Fruit fly (Drosophila melanogaster) whole organism, adult: ENCODE measurements around the gene CG14232.

Experiments
- CG11617 ChIP-seq: fragments of 200-800 bp; sonication (Bioruptor generic); optimal IDR thresholded peaks from 2 replicates; lab custom pipeline; 2017; ENCODE audit warnings: mild to moderate bottlenecking, missing biosample characterization, missing genetic modification reagents, missing genetic modification characterization
- CG12768 ChIP-seq: fragments of 200-800 bp; sonication (Bioruptor generic); optimal IDR thresholded peaks from 2 replicates; lab custom pipeline; 2017; ENCODE audit warnings: missing biosample characterization, missing genetic modification characterization, mild to moderate bottlenecking, moderate library complexity, missing genetic modification reagents
- CG14711 ChIP-seq: fragments of 200-800 bp; sonication (Bioruptor generic); optimal IDR thresholded peaks from 2 replicates; lab custom pipeline; 2018; ENCODE audit warnings: missing biosample characterization, mild to moderate bottlenecking, missing genetic modification characterization, moderate library complexity
- CG1620 ChIP-seq: fragments of 200-800 bp; sonication (Bioruptor generic); optimal IDR thresholded peaks from 2 replicates; lab custom pipeline; 2016; ENCODE audit warnings: missing biosample characterization, missing genetic modification characterization
- CG33017 ChIP-seq: fragments of 200-800 bp; sonication (Bioruptor generic); optimal IDR thresholded peaks from 2 replicates; lab custom pipeline; 2018; ENCODE audit warnings: missing biosample characterization, mild to moderate bottlenecking, missing genetic modification characterization, moderate library complexity
- CG5204 ChIP-seq: fragments of 200-800 bp; sonication (Bioruptor generic); optimal IDR thresholded peaks from 2 replicates; lab custom pipeline; 2016; ENCODE audit warnings: missing biosample characterization, missing genetic modification characterization
- CG7045 ChIP-seq: fragments of 200-800 bp; sonication (Bioruptor generic); optimal IDR thresholded peaks from 2 replicates; lab custom pipeline; 2017; ENCODE audit warnings: missing biosample characterization, mild to moderate bottlenecking, missing genetic modification characterization
- CG7101 ChIP-seq: fragments of 200-800 bp; sonication (Bioruptor generic); optimal IDR thresholded peaks from 2 replicates; lab custom pipeline; 2018; ENCODE audit warnings: missing biosample characterization, mild to moderate bottlenecking, missing genetic modification characterization, moderate library complexity
- Clk ChIP-seq: fragments of 200-800 bp; sonication (Bioruptor generic); optimal IDR thresholded peaks from 2 replicates; lab custom pipeline; 2017; ENCODE audit warnings: missing biosample characterization, missing genetic modification characterization
- Crg-1 ChIP-seq: fragments of 200-800 bp; sonication (Bioruptor generic); optimal IDR thresholded peaks from 2 replicates; lab custom pipeline; 2016; ENCODE audit warnings: missing biosample characterization, missing genetic modification characterization
- Hr96 ChIP-seq: fragments of 200-800 bp; sonication (Bioruptor generic); optimal IDR thresholded peaks from 2 replicates; lab custom pipeline; 2016; ENCODE audit warnings: missing biosample characterization, missing genetic modification characterization
- Mnt ChIP-seq: fragments of 200-800 bp; sonication (Bioruptor generic); optimal IDR thresholded peaks from 2 replicates; lab custom pipeline; 2016; ENCODE audit warnings: missing biosample characterization, mild to moderate bottlenecking, missing genetic modification characterization
- bab1 ChIP-seq: fragments of 200-800 bp; sonication (Bioruptor generic); optimal IDR thresholded peaks from 3 replicates; lab custom pipeline; 2019; ENCODE audit warnings: missing biosample characterization, mild to moderate bottlenecking, missing genetic modification characterization, moderate library complexity
- cic ChIP-seq: fragments of 200-800 bp; sonication (Bioruptor generic); optimal IDR thresholded peaks from 2 replicates; lab custom pipeline; 2017; ENCODE audit warnings: missing biosample characterization, mild to moderate bottlenecking, missing genetic modification characterization, moderate library complexity
- cnc ChIP-seq, 2 experiments: fragments of >200 bp; optimal IDR thresholded peaks; 2 replicates each; lab custom pipeline; 2017
- kay ChIP-seq: fragments of 200-800 bp; sonication (Bioruptor generic); peaks from one replicate; lab custom pipeline; 2016; ENCODE audit warnings: missing biosample characterization, missing genetic modification characterization, borderline replicate concordance
- ovo ChIP-seq: fragments of 200-800 bp; sonication (Bioruptor generic); optimal IDR thresholded peaks from 2 replicates; lab custom pipeline; 2016; ENCODE audit warnings: missing biosample characterization, missing genetic modification characterization
- pad ChIP-seq: fragments of 200-800 bp; sonication (Bioruptor generic); optimal IDR thresholded peaks from 3 replicates; lab custom pipeline; 2017; ENCODE audit warnings: missing biosample characterization, missing genetic modification characterization, mild to moderate bottlenecking, moderate library complexity, missing genetic modification reagents
- tj ChIP-seq: fragments of 200-800 bp; sonication (Bioruptor generic); optimal IDR thresholded peaks from 3 replicates; lab custom pipeline; 2017; ENCODE audit warnings: missing biosample characterization, mild to moderate bottlenecking, missing genetic modification characterization, moderate library complexity
- toe ChIP-seq: fragments of 200-800 bp; sonication (Bioruptor generic); optimal IDR thresholded peaks from 2 replicates; lab custom pipeline; 2016; ENCODE audit warnings: missing biosample characterization, missing genetic modification characterization

Gene CG14232

DNA sequence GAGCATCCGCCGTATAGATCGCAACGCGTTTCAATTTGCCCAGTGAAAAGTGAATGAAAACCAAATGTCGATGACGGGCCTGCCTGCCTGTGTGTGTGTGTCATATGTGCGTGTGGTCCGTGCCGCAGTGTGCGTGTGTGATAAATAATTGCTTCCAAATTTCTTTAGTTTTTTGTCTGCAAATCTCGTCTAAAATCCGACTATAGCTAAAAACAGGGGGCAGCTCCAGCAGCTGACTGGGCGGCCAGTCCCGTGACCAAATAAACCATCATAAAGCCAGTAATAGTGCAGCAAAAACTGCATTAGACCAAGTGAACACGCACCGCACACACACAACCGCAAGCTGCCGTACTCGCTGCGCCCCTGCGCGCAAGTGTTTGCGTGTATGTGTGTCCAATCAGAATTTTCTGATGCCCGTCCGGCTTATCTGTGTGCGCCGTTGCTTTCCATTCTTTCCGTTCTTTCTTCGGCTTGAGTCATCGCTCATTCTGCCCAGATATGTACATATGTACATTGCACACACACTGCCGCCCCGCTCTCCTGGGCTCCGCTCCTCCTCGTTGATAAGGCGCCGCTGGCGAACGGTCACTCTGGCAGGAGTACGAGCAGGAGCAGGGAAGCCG, 6.7 kb downstream of the CG14232 start:
- TF ChIP-seq ovo (peak; percentile 66), toe (GFP tag; lab: Kevin White, UChicago) (no peak), cic (GFP tag; lab: Kevin White, UChicago) (no peak), pad (peak; percentile 53), Mnt (GFP tag; lab: Kevin White, UChicago) (no peak), bab1 (GFP tag; lab: Kevin White, UChicago) (no peak), CG7101 (peak; percentile 27), CG1620 (GFP tag; lab: Kevin White, UChicago) (peak; percentile 18), CG12768 (GFP tag; lab: Kevin White, UChicago) (no peak), Crg-1 (no peak)

DNA sequence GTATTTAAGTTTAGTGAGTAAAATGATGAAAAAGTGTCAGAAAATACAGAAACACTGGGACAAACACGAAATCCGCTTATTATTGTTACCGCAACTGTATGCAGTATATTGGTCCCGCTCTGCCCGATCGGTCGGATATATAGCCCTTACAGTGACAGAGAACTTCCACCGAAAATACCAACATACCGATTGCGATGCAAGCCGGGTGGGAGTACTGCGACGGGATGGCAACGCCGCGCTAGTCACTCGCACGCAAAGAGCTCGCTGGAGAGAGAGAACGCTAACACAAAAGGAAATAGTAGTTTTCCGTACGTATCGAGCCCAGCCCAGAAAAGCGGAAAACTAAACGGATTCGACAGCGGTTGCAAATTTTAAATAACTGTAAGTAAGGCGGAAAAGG, 7.2 kb downstream of the CG14232 start, which contains the start of gene Cdc42:
TSS of gene Cdc42 (plus strand) at position 247 of the 400 bp plus-strand sequence.
- TF ChIP-seq toe (GFP tag; lab: Kevin White, UChicago) (no peak), CG7101 (peak; percentile 15), CG14711 (peak; percentile 1), pad (no peak), CG1620 (GFP tag; lab: Kevin White, UChicago) (peak; percentile 7)

- TF ChIP-seq cnc (optimal IDR thresholded peaks at IDR 0.05; lab: Kevin White, UChicago) (no peak), kay (GFP tag; lab: Kevin White, UChicago) (no peak), Mnt (GFP tag; lab: Kevin White, UChicago) (no peak), CG14711 (peak; percentile 45), pad (no peak), CG11617 (GFP tag; lab: Kevin White, UChicago) (peak; percentile 9)
Measured at dm6 chrX:19694792-19695558, 9.1 kb downstream of the CG14232 start, which contains the start of gene CG14229. Gene CG14229, minus strand, starts transcription at chrX:19695250.

dm6 chrX:19692951-19693698, 10.9 kb downstream of the CG14232 start, which contains the start of gene Mer:
Gene Mer, minus strand, starts transcription at chrX:19693500.
- peak; percentile 75 for TF ChIP-seq CG33017
- no peak for TF ChIP-seq kay (GFP tag; lab: Kevin White, UChicago)
- TF ChIP-seq bab1 (GFP tag; lab: Kevin White, UChicago): peak; percentile 86
- peak; percentile 76 for TF ChIP-seq CG14711
- peak; percentile 59 for TF ChIP-seq CG1620 (GFP tag; lab: Kevin White, UChicago)
- peak; percentile 81 for TF ChIP-seq Mnt (GFP tag; lab: Kevin White, UChicago)
- TF ChIP-seq CG7101: peak; percentile 87
- TF ChIP-seq Crg-1: peak; percentile 73
- TF ChIP-seq cnc (optimal IDR thresholded peaks at IDR 0.05; lab: Kevin White, UChicago): no peak
- TF ChIP-seq toe (GFP tag; lab: Kevin White, UChicago): peak; percentile 57
- TF ChIP-seq CG11617 (GFP tag; lab: Kevin White, UChicago): peak; percentile 88
- TF ChIP-seq cic (GFP tag; lab: Kevin White, UChicago): peak; percentile 10
- peak; percentile 87 for TF ChIP-seq Hr96 (GFP tag; lab: Kevin White, UChicago)
- peak; percentile 38 for TF ChIP-seq Clk (GFP tag; lab: Kevin White, UChicago)
- TF ChIP-seq pad: peak; percentile 63
- TF ChIP-seq tj (GFP tag; lab: Kevin White, UChicago): peak; percentile 64
- peak; percentile 73 for TF ChIP-seq CG7045
- TF ChIP-seq ovo: peak; percentile 53
- TF ChIP-seq CG5204 (GFP tag; lab: Kevin White, UChicago): peak; percentile 61
- TF ChIP-seq CG12768 (GFP tag; lab: Kevin White, UChicago): peak; percentile 79

DNA sequence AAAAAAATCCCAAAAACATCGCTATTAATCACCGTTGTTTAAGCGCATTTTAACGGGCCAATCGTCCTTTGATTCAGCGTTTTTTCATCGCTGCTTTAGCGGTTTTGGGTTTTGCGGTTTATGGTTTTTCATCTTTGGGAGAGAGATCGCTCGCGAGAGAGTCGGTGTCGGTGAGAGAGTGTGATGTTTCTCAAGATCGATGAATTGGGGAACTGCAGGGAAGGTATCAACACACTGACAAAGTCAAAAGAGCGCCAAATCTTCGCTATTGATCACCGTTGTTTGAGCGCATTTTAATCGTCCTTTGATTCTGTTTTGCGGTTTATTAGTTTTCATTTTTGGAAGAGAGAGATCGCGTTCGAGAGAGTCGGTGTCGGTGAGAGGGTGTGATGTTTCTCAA, 14.0 kb downstream of the CG14232 start:
- no peak for TF ChIP-seq cic (GFP tag; lab: Kevin White, UChicago)
- TF ChIP-seq CG14711: no peak
- no peak for TF ChIP-seq bab1 (GFP tag; lab: Kevin White, UChicago)
- TF ChIP-seq CG12768 (GFP tag; lab: Kevin White, UChicago): no peak
- no peak for TF ChIP-seq CG7045
- no peak for TF ChIP-seq Clk (GFP tag; lab: Kevin White, UChicago)
- no peak for TF ChIP-seq CG33017
- TF ChIP-seq CG11617 (GFP tag; lab: Kevin White, UChicago): no peak
- TF ChIP-seq CG7101: no peak
- TF ChIP-seq pad: no peak
- TF ChIP-seq CG1620 (GFP tag; lab: Kevin White, UChicago): no peak
- no peak for TF ChIP-seq ovo
- no peak for TF ChIP-seq Hr96 (GFP tag; lab: Kevin White, UChicago)
- TF ChIP-seq Mnt (GFP tag; lab: Kevin White, UChicago): no peak
- TF ChIP-seq tj (GFP tag; lab: Kevin White, UChicago): no peak
- no peak for TF ChIP-seq toe (GFP tag; lab: Kevin White, UChicago)
- TF ChIP-seq Crg-1: no peak
- no peak for TF ChIP-seq kay (GFP tag; lab: Kevin White, UChicago)
- no peak for TF ChIP-seq CG5204 (GFP tag; lab: Kevin White, UChicago)

- no peak for TF ChIP-seq CG33017
- TF ChIP-seq Hr96 (GFP tag; lab: Kevin White, UChicago): no peak
- no peak for TF ChIP-seq CG11617 (GFP tag; lab: Kevin White, UChicago)
- TF ChIP-seq CG7045: no peak
- no peak for TF ChIP-seq kay (GFP tag; lab: Kevin White, UChicago)
- TF ChIP-seq pad: no peak
- TF ChIP-seq cnc (optimal IDR thresholded peaks at IDR 0.05; lab: Kevin White, UChicago): no peak
- no peak for TF ChIP-seq tj (GFP tag; lab: Kevin White, UChicago)
- no peak for TF ChIP-seq CG7101
- no peak for TF ChIP-seq Clk (GFP tag; lab: Kevin White, UChicago)
- TF ChIP-seq bab1 (GFP tag; lab: Kevin White, UChicago): no peak
- TF ChIP-seq Crg-1: no peak
- TF ChIP-seq cic (GFP tag; lab: Kevin White, UChicago): no peak
- TF ChIP-seq ovo: no peak
- TF ChIP-seq Mnt (GFP tag; lab: Kevin White, UChicago): no peak
- no peak for TF ChIP-seq CG5204 (GFP tag; lab: Kevin White, UChicago)
- TF ChIP-seq CG1620 (GFP tag; lab: Kevin White, UChicago): no peak
- TF ChIP-seq CG12768 (GFP tag; lab: Kevin White, UChicago): no peak
- TF ChIP-seq CG14711: no peak
- no peak for TF ChIP-seq toe (GFP tag; lab: Kevin White, UChicago)
Measured at dm6 chrX:19688848-19689247, 15.2 kb downstream of the CG14232 start, which contains the start of gene CG14227. Gene CG14227, minus strand, starts transcription at chrX:19688948.
